Worm (Caenorhabditis elegans) whole organism, L4 larva: ENCODE results near the gene F07A11.4.

ENCODE experiments used
- F37D6.2 ChIP-seq: sonication (generic microtip); optimal IDR thresholded peaks from 2 replicates; lab custom pipeline; 2016; ENCODE audit warnings: mild to moderate bottlenecking, missing genetic modification characterization, missing compliant biosample characterization
- F44E2.7 ChIP-seq: fragments of 200-800 bp; sonication (Bioruptor generic); IDR thresholded peaks from 2 replicates; pipeline ENCODE4 v2.1.2; 2022; ENCODE audit warnings: missing genetic modification characterization, missing compliant biosample characterization
- F49E8.2 ChIP-seq: sonication (generic microtip); optimal IDR thresholded peaks from 2 replicates; lab custom pipeline; 2016; ENCODE audit warnings: missing compliant biosample characterization, mild to moderate bottlenecking, missing genetic modification characterization, borderline replicate concordance
- R02D3.7 ChIP-seq: fragments of 150-350 bp; sonication (generic microtip); optimal IDR thresholded peaks from 3 replicates; lab custom pipeline; 2014; ENCODE audit warnings: missing biosample characterization, missing genetic modification characterization
- Y5F2A.4 ChIP-seq: fragments of 200-800 bp; sonication (Bioruptor generic); optimal IDR thresholded peaks from 2 replicates; lab custom pipeline; 2018; ENCODE audit warnings: mild to moderate bottlenecking, missing genetic modification characterization, missing compliant biosample characterization
- aha-1 ChIP-seq: fragments of 150-350 bp; peaks from one replicate; lab custom pipeline; 2014; ENCODE audit warnings: missing biosample characterization, missing genetic modification characterization
- ctbp-1 ChIP-seq: fragments of 200-800 bp; sonication (Bioruptor generic); IDR thresholded peaks from 2 replicates; pipeline ENCODE4 v1.3.6; 2022; ENCODE audit warnings: missing genetic modification reagents, missing genetic modification characterization, missing compliant biosample characterization
- dmd-8 ChIP-seq: fragments of 200-800 bp; sonication (Bioruptor generic); IDR thresholded peaks from 2 replicates; pipeline ENCODE4 v1.3.6; 2022; ENCODE audit warnings: missing genetic modification characterization, missing compliant biosample characterization
- dpl-1 ChIP-seq: fragments of 150-350 bp; optimal IDR thresholded peaks from 2 replicates; lab custom pipeline; 2014; ENCODE audit warnings: missing biosample characterization, missing genetic modification reagents, missing genetic modification characterization
- duxl-1 ChIP-seq: sonication (generic microtip); optimal IDR thresholded peaks from 2 replicates; lab custom pipeline; 2016; ENCODE audit warnings: mild to moderate bottlenecking, missing genetic modification characterization, moderate library complexity, missing compliant biosample characterization; ENCODE audit not compliant: poor library complexity
- dve-1 ChIP-seq: sonication (generic microtip); optimal IDR thresholded peaks from 2 replicates; lab custom pipeline; 2017; ENCODE audit warnings: antibody characterized with exemption, mild to moderate bottlenecking, missing genetic modification characterization, missing compliant biosample characterization; ENCODE audit not compliant: insufficient read depth
- gei-8 ChIP-seq: fragments of 200-800 bp; sonication (Bioruptor generic); optimal IDR thresholded peaks from 2 replicates; lab custom pipeline; 2018; ENCODE audit warnings: mild to moderate bottlenecking, missing genetic modification characterization, missing compliant biosample characterization
- hlh-30 ChIP-seq: sonication (generic microtip); optimal IDR thresholded peaks from 2 replicates; lab custom pipeline; 2017; ENCODE audit warnings: antibody characterized with exemption, mild to moderate bottlenecking, missing genetic modification characterization, missing compliant biosample characterization; ENCODE audit not compliant: insufficient read depth
- jun-1 ChIP-seq: fragments of 150-350 bp; optimal IDR thresholded peaks from 2 replicates; lab custom pipeline; 2014; ENCODE audit warnings: missing biosample characterization, missing genetic modification reagents, missing genetic modification characterization
- lim-7 ChIP-seq: fragments of 200-800 bp; sonication (Bioruptor generic); IDR thresholded peaks from 2 replicates; pipeline ENCODE4 v1.3.6; 2022; ENCODE audit warnings: missing genetic modification characterization, missing compliant biosample characterization
- lin-15B ChIP-seq: fragments of 150-350 bp; sonication (generic microtip); optimal IDR thresholded peaks from 3 replicates; lab custom pipeline; 2014; ENCODE audit warnings: missing biosample characterization, missing genetic modification characterization
- lin-29 ChIP-seq: fragments of 200-800 bp; sonication (Bioruptor generic); IDR thresholded peaks from 2 replicates; pipeline ENCODE4 v1.3.6; 2022; ENCODE audit warnings: missing genetic modification reagents, missing genetic modification characterization, missing compliant biosample characterization
- lin-38 ChIP-seq: fragments of 200-800 bp; sonication (Bioruptor generic); IDR thresholded peaks from 2 replicates; pipeline ENCODE4 v1.3.6; 2022; ENCODE audit warnings: missing genetic modification reagents, missing genetic modification characterization, missing compliant biosample characterization
- lsy-2 ChIP-seq, 2 experiments: fragments of 150-350 bp in 1 of 2; sonication (generic microtip) in 1 of 2; optimal IDR thresholded peaks; 2 replicates each; lab custom pipeline; 2014 to 2017; ENCODE audit warnings: missing biosample characterization in 2 of 2, missing genetic modification characterization in 2 of 2
- madf-5 ChIP-seq, 2 experiments: fragments of 200-800 bp; sonication (Bioruptor generic); IDR thresholded peaks; 2 replicates each; pipeline ENCODE4 v1.3.6; 2022; ENCODE audit warnings: missing compliant biosample characterization in 2 of 2, missing genetic modification characterization in 2 of 2
- madf-9 ChIP-seq: fragments of 200-800 bp; sonication (Bioruptor generic); conservative IDR thresholded peaks from 2 replicates; pipeline ENCODE4 v1.3.6; 2022; ENCODE audit warnings: missing genetic modification reagents, missing genetic modification characterization, missing compliant biosample characterization
- mdl-1 ChIP-seq, 2 experiments: fragments of 150-350 bp in 1 of 2; sonication (generic microtip) in 1 of 2; optimal IDR thresholded peaks; 2 replicates each; lab custom pipeline; 2014 to 2017; ENCODE audit warnings: missing biosample characterization in 2 of 2, missing genetic modification characterization in 2 of 2
- mep-1 ChIP-seq: fragments of 150-350 bp; sonication (generic microtip); optimal IDR thresholded peaks from 3 replicates; lab custom pipeline; 2014; ENCODE audit warnings: missing biosample characterization, missing genetic modification characterization
- mes-2 ChIP-seq: sonication (generic microtip); optimal IDR thresholded peaks from 2 replicates; lab custom pipeline; 2016; ENCODE audit warnings: missing genotype, mild to moderate bottlenecking, missing genetic modification characterization, missing compliant biosample characterization; ENCODE audit not compliant: poor library complexity, severe bottlenecking
- nhr-102 ChIP-seq: sonication (generic microtip); optimal IDR thresholded peaks from 2 replicates; lab custom pipeline; 2016; ENCODE audit warnings: mild to moderate bottlenecking, missing genetic modification characterization, moderate library complexity, missing compliant biosample characterization
- nhr-6 ChIP-seq: fragments of 150-350 bp; optimal IDR thresholded peaks from 2 replicates; lab custom pipeline; 2014; ENCODE audit warnings: missing biosample characterization, missing genetic modification characterization
- saeg-2 ChIP-seq: fragments of 200-800 bp; sonication (Bioruptor generic); IDR thresholded peaks from 2 replicates; pipeline ENCODE4 v1.3.6; 2022; ENCODE audit warnings: missing genetic modification reagents, missing genetic modification characterization, missing compliant biosample characterization
- set-16 ChIP-seq: fragments of 200-800 bp; sonication (Bioruptor generic); IDR thresholded peaks from 2 replicates; pipeline ENCODE4 v1.3.6; 2022; ENCODE audit warnings: missing genetic modification reagents, missing genetic modification characterization, missing compliant biosample characterization
- tag-97 ChIP-seq: fragments of 200-800 bp; sonication (Bioruptor generic); IDR thresholded peaks from 2 replicates; pipeline ENCODE4 v1.3.6; 2022; ENCODE audit warnings: missing genetic modification characterization, missing compliant biosample characterization
- unc-130 ChIP-seq: sonication (generic microtip); optimal IDR thresholded peaks from 2 replicates; lab custom pipeline; 2016; ENCODE audit warnings: missing genetic modification reagents, missing genetic modification characterization, missing compliant biosample characterization
- unc-62 ChIP-seq, 3 experiments: fragments of 150-350 bp in 1 of 3; sonication (generic microtip); optimal IDR thresholded peaks in 2 of 3; peaks in 1 of 3; 1 replicate in 1 of 3; 2 replicates in 2 of 3; lab custom pipeline; 2014 to 2017; ENCODE audit warnings: missing biosample characterization in 3 of 3, missing genetic modification characterization in 3 of 3, missing genetic modification reagents in 3 of 3, missing genotype in 1 of 3
- zfp-2 ChIP-seq: sonication (generic microtip); optimal IDR thresholded peaks from 2 replicates; lab custom pipeline; 2016; ENCODE audit warnings: mild to moderate bottlenecking, missing genetic modification characterization, missing compliant biosample characterization

The F07A11.4 gene

ce11 chrII:11578327-11578726 lies 22.5 kb upstream of the F07A11.4 start, which contains the start of gene smc-6 (continued):
- TF ChIP-seq set-16 (GFP tag; lab: Robert Waterston, UW) (no peak), nhr-102 (tag; lab: Kevin White, UChicago) (no peak), F49E8.2 (no peak), tag-97 (GFP tag; lab: Robert Waterston, UW) (no peak), dmd-8 (GFP tag; lab: Robert Waterston, UW) (no peak)

ce11 chrII:11582698-11583097 lies 18.1 kb upstream of the F07A11.4 start, which contains the start of gene ints-7:
ints-7 (plus strand) TSS chrII:11582849.
- TF ChIP-seq duxl-1, result no peak
- peak; percentile 30; the same call in 1 of the 2 replicates for TF ChIP-seq lin-38 (GFP tag; lab: Robert Waterston, UW)

ce11 chrII:11588304-11588703 lies 12.5 kb upstream of the F07A11.4 start:
- TF ChIP-seq unc-62 (GFP tag; optimal IDR thresholded peaks at IDR 0.05 in 1 of 2; lab: Kevin White, UChicago) (peak in 1 of 2 experiments; percentile 61), unc-62 (tag; optimal IDR thresholded peaks at IDR 0.05; lab: Kevin White, UChicago) (no peak), lin-29 (GFP tag; lab: Robert Waterston, UW) (no peak)

- TF ChIP-seq aha-1 (tag; lab: Kevin White, UChicago) (peak; percentile 69), Y5F2A.4 (GFP tag; lab: Kevin White, UChicago) (no peak)
Measured at ce11 chrII:11591558-11591957, 9.3 kb upstream of the F07A11.4 start.

- TF ChIP-seq gei-8 (GFP tag; lab: Kevin White, UChicago) (no peak), unc-130 (GFP tag; lab: Kevin White, UChicago) (peak; percentile 10)
Measured at ce11 chrII:11592023-11592422, 8.8 kb upstream of the F07A11.4 start, which contains the start of gene F07A11.1. F07A11.1 (minus strand) TSS chrII:11592123.

ce11 chrII:11595368-11595996 lies 5.3 kb upstream of the F07A11.4 start, which contains the start of gene gfat-1:
gfat-1 (minus strand) TSS chrII:11595418.
- TF ChIP-seq gei-8 (GFP tag; lab: Kevin White, UChicago), result no peak
- no peak for TF ChIP-seq saeg-2
- peak; percentile 9 for TF ChIP-seq dpl-1 (GFP tag; lab: Kevin White, UChicago)
- TF ChIP-seq Y5F2A.4 (GFP tag; lab: Kevin White, UChicago), result no peak
- no peak for TF ChIP-seq R02D3.7 (tag; lab: Kevin White, UChicago)
- TF ChIP-seq ctbp-1 (GFP tag; lab: Robert Waterston, UW), result 0 out of 2 replicates have a peak, but pooled peaks have one; percentile 34
- no peak for TF ChIP-seq jun-1 (tag; lab: Kevin White, UChicago)
- TF ChIP-seq lsy-2 (tag; optimal IDR thresholded peaks at IDR 0.05; lab: Kevin White, UChicago), result peak in 1 of 2 experiments; percentile 17
- TF ChIP-seq madf-5 (GFP tag; IDR thresholded peaks at IDR 0.05; lab: Robert Waterston, UW), result no peak
- no peak for TF ChIP-seq lin-15B (tag; lab: Kevin White, UChicago)
- TF ChIP-seq set-16 (GFP tag; lab: Robert Waterston, UW), result peak; percentile 32
- no peak for TF ChIP-seq F37D6.2
- no peak for TF ChIP-seq mep-1 (tag; lab: Kevin White, UChicago)
- TF ChIP-seq lim-7 (GFP tag; lab: Robert Waterston, UW), result 0 out of 2 replicates have a peak, but pooled peaks have one; percentile 8
- no peak for TF ChIP-seq dve-1 (tag; lab: Kevin White, UChicago)
- peak; percentile 21 for TF ChIP-seq nhr-6
- peak; percentile 43 for TF ChIP-seq mes-2 (tag; lab: Kevin White, UChicago)
- TF ChIP-seq hlh-30, result peak; percentile 57
- TF ChIP-seq madf-9 (GFP tag; lab: Robert Waterston, UW), result no peak
- TF ChIP-seq mdl-1 (tag; optimal IDR thresholded peaks at IDR 0.05; lab: Kevin White, UChicago), result peak; percentile 37 to 89
- no peak for TF ChIP-seq zfp-2
- peak; percentile 16; the same call in 1 of the 2 replicates for TF ChIP-seq lin-38 (GFP tag; lab: Robert Waterston, UW)
- no peak for TF ChIP-seq lin-29 (GFP tag; lab: Robert Waterston, UW)
- no peak for TF ChIP-seq F44E2.7 (GFP tag; lab: Robert Waterston, UW)
